Worm (Caenorhabditis elegans): ENCODE data around the gene idpp-7.

The idpp-7 gene

DNA sequence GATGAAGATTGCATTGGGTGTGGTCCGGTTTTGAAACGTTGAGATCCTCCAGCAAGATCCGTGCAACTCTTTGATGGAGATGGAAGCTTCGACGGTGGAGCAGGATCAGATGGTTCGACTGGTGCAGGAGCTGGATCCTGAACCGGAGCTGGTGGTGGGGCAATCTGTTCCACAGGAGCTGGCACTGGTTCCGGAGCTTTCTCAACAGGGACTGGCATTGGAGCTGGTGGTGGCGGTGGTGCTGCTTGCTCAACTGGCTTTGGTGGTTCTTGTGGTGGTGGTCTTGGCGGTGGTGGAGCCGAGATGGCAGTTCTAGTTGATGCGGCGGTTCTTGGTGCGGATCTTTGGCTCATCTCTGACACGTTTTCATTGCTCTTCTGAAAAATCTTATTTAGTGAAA, 23.9 kb downstream of the idpp-7 start:
- no peak for TF ChIP-seq aly-1 (tag; optimal IDR thresholded peaks at IDR 0.05)
- TF ChIP-seq tbx-37 (GFP tag; conservative IDR thresholded peaks at IDR 0.05) = no peak
- TF ChIP-seq scrt-1 (GFP tag; IDR thresholded peaks at IDR 0.05) = no peak
- no peak for TF ChIP-seq flt-1 (GFP tag; IDR thresholded peaks at IDR 0.05)
- no peak for TF ChIP-seq B0310.2 (tag; optimal IDR thresholded peaks at IDR 0.05)
- TF ChIP-seq ets-7 (tag; optimal IDR thresholded peaks at IDR 0.05) = no peak
- no peak for TF ChIP-seq ceh-13 (GFP tag; optimal IDR thresholded peaks at IDR 0.05)
- no peak for TF ChIP-seq tra-4 (tag; optimal IDR thresholded peaks at IDR 0.05)
- TF ChIP-seq ama-1 (optimal IDR thresholded peaks at IDR 0.05) = no peak
- no peak for TF ChIP-seq hnd-1 (tag; optimal IDR thresholded peaks at IDR 0.05)
- no peak for TF ChIP-seq ceh-36 (tag; optimal IDR thresholded peaks at IDR 0.05)
- no peak for TF ChIP-seq pes-1 (GFP tag; IDR thresholded peaks at IDR 0.05)
- TF ChIP-seq sea-1 (GFP tag; conservative IDR thresholded peaks at IDR 0.05) = no peak

DNA sequence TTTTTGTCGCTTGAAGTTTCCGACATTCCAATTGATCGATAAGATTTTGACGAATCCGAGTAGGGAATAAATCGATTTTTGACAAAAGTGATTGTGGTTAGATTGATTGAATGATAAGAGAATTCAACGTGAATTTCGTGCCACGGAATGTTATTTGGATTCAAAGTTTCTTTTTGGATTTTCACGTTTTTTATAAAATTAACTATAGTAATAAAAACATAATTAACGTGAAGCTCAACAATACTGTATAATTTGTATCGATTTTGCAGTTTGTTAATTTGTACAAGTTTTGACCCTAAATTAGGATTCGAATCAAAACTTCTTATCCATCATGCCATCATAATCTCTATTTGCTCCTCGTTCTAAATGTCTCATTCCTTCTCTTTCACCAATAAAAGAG, 24.9 kb downstream of the idpp-7 start, which contains the start of gene C36H8.1:
TSS of gene C36H8.1 (minus strand) at position 101 of the 400 bp plus-strand sequence.
- TF ChIP-seq tra-4 (tag; optimal IDR thresholded peaks at IDR 0.05) = no peak
- no peak for TF ChIP-seq flt-1 (GFP tag; IDR thresholded peaks at IDR 0.05)
- TF ChIP-seq ceh-36 (tag; optimal IDR thresholded peaks at IDR 0.05) = no peak
- TF ChIP-seq pes-1 (GFP tag; IDR thresholded peaks at IDR 0.05) = no peak
- TF ChIP-seq hmbx-1 (tag; optimal IDR thresholded peaks at IDR 0.05) = no peak
- no peak for TF ChIP-seq ceh-13 (GFP tag; optimal IDR thresholded peaks at IDR 0.05)
- no peak for TF ChIP-seq scrt-1 (GFP tag; IDR thresholded peaks at IDR 0.05)
- no peak for TF ChIP-seq aly-1 (tag; optimal IDR thresholded peaks at IDR 0.05)
- TF ChIP-seq sea-1 (GFP tag; conservative IDR thresholded peaks at IDR 0.05) = no peak
- no peak for TF ChIP-seq tbx-37 (GFP tag; conservative IDR thresholded peaks at IDR 0.05)
- TF ChIP-seq ets-7 (tag; optimal IDR thresholded peaks at IDR 0.05) = no peak
- no peak for TF ChIP-seq B0310.2 (tag; optimal IDR thresholded peaks at IDR 0.05)
- no peak for TF ChIP-seq tbx-11 (GFP tag; IDR thresholded peaks at IDR 0.05)
- no peak for TF ChIP-seq hmg-4 (GFP tag; optimal IDR thresholded peaks at IDR 0.05)
- TF ChIP-seq hnd-1 (tag; optimal IDR thresholded peaks at IDR 0.05) = no peak
- no peak for TF ChIP-seq ama-1 (optimal IDR thresholded peaks at IDR 0.05)
- no peak for TF ChIP-seq F13C5.2 (tag; optimal IDR thresholded peaks at IDR 0.05)

DNA sequence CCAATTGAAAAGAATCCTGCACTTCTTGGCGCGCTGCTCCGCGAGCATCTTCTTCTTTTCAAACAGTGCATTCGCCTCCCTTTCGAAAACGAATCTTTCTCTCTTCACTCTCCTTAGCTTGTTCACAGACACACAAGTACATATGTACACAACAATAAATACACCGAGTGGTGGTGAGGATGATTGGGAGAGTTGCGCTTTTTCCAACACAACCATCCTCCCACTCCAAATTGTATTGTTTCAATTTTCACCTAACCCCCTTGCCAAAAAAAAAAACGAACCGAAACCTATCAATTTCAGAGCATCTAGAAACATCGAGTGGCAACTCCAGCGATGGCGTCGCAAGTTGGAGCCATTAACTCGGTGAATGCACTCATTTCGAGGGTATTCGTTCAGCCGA, 26.5 kb downstream of the idpp-7 start, which contains the start of gene inx-6:
TSS of gene inx-6 (plus strand) at position 301 of the 400 bp plus-strand sequence.
- TF ChIP-seq aly-1 (tag; optimal IDR thresholded peaks at IDR 0.05) = no peak
- TF ChIP-seq tbx-11 (GFP tag; IDR thresholded peaks at IDR 0.05) = no peak
- no peak for TF ChIP-seq tbx-37 (GFP tag; conservative IDR thresholded peaks at IDR 0.05)
- no peak for TF ChIP-seq tra-4 (tag; optimal IDR thresholded peaks at IDR 0.05)
- TF ChIP-seq F13C5.2 (tag; optimal IDR thresholded peaks at IDR 0.05) = no peak

DNA sequence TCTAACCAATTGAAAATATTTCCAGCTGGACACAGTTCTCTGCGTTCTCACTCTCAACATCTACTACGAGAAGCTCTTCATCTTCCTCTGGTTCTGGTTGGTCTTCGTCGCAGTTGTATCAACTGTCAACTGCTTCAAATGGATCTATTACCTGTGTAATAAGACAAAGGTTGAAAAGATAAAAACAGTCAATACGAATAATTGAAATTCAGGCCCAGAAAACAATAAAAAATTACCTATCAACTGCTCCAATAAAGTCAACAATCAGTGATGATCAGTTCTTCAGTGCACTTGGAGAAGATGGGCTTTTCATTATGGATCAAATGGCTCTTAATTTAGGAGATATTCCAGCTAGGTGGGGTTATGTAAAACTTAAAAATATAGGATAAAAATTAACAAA, 29.0 kb downstream of the idpp-7 start:
- TF ChIP-seq tra-4 (tag; optimal IDR thresholded peaks at IDR 0.05) (no peak), scrt-1 (GFP tag; IDR thresholded peaks at IDR 0.05) (no peak), aly-1 (tag; optimal IDR thresholded peaks at IDR 0.05) (no peak), F13C5.2 (tag; optimal IDR thresholded peaks at IDR 0.05) (no peak), ceh-13 (GFP tag; optimal IDR thresholded peaks at IDR 0.05) (no peak), tbx-11 (GFP tag; IDR thresholded peaks at IDR 0.05) (no peak), hnd-1 (tag; optimal IDR thresholded peaks at IDR 0.05) (no peak), flt-1 (GFP tag; IDR thresholded peaks at IDR 0.05) (no peak), hmbx-1 (tag; optimal IDR thresholded peaks at IDR 0.05) (no peak), ama-1 (optimal IDR thresholded peaks at IDR 0.05) (no peak), ceh-36 (tag; optimal IDR thresholded peaks at IDR 0.05) (no peak)

DNA sequence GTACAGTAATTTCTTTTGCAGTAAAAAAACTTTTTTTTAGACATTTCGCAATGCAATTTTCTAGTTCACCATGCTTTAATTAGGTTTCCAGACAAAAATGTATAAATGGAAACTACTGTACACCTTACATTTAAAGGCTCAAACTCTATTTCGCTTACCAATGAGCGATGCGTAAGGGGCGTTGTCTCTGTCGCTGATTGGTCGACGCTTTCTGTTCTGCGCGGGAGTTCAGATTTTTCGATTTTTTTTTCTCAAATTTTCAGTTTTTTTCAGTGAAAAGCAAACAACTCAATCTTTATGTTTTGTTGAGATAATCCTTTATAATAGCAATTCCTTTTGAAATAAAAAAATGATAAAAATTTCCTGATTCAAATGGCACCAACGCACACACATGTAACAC, 34.4 kb downstream of the idpp-7 start:
- TF ChIP-seq pes-1 (GFP tag; IDR thresholded peaks at IDR 0.05) (no peak), aly-1 (tag; optimal IDR thresholded peaks at IDR 0.05) (no peak), B0310.2 (tag; optimal IDR thresholded peaks at IDR 0.05) (no peak), hnd-1 (tag; optimal IDR thresholded peaks at IDR 0.05) (no peak), ceh-13 (GFP tag; optimal IDR thresholded peaks at IDR 0.05) (no peak), tbx-37 (GFP tag; conservative IDR thresholded peaks at IDR 0.05) (no peak), ets-7 (tag; optimal IDR thresholded peaks at IDR 0.05) (no peak), hmbx-1 (tag; optimal IDR thresholded peaks at IDR 0.05) (no peak), ama-1 (optimal IDR thresholded peaks at IDR 0.05) (no peak), sea-1 (GFP tag; conservative IDR thresholded peaks at IDR 0.05) (no peak)

DNA sequence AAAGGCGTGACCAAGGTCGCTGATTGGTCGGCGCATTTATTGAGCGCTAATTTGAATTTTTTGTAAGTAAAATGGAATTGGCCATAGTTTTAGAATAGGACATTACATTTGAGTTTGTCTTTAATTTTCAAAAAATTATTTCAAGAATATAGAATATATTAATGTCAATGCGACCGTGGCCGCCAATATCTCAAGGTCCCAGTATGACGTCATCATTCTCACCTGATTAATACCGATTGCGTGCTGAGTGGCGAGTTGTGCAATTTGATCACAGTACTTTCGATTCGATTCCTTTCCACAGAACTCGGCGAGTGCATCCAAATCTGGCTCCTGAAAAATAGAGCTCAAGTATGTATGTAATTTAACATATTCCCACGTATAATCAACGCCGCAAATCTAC, 35.9 kb downstream of the idpp-7 start:
- TF ChIP-seq ceh-13 (GFP tag; optimal IDR thresholded peaks at IDR 0.05) (no peak), hnd-1 (tag; optimal IDR thresholded peaks at IDR 0.05) (no peak), flt-1 (GFP tag; IDR thresholded peaks at IDR 0.05) (no peak), ceh-36 (tag; optimal IDR thresholded peaks at IDR 0.05) (no peak), tbx-11 (GFP tag; IDR thresholded peaks at IDR 0.05) (no peak), tbx-37 (GFP tag; conservative IDR thresholded peaks at IDR 0.05) (no peak), scrt-1 (GFP tag; IDR thresholded peaks at IDR 0.05) (no peak), ama-1 (optimal IDR thresholded peaks at IDR 0.05) (no peak), ets-7 (tag; optimal IDR thresholded peaks at IDR 0.05) (no peak), aly-1 (tag; optimal IDR thresholded peaks at IDR 0.05) (no peak), hmg-4 (GFP tag; optimal IDR thresholded peaks at IDR 0.05) (no peak), hmbx-1 (tag; optimal IDR thresholded peaks at IDR 0.05) (no peak), pes-1 (GFP tag; IDR thresholded peaks at IDR 0.05) (no peak), B0310.2 (tag; optimal IDR thresholded peaks at IDR 0.05) (no peak), F13C5.2 (tag; optimal IDR thresholded peaks at IDR 0.05) (no peak), tra-4 (tag; optimal IDR thresholded peaks at IDR 0.05) (no peak), sea-1 (GFP tag; conservative IDR thresholded peaks at IDR 0.05) (no peak)

DNA sequence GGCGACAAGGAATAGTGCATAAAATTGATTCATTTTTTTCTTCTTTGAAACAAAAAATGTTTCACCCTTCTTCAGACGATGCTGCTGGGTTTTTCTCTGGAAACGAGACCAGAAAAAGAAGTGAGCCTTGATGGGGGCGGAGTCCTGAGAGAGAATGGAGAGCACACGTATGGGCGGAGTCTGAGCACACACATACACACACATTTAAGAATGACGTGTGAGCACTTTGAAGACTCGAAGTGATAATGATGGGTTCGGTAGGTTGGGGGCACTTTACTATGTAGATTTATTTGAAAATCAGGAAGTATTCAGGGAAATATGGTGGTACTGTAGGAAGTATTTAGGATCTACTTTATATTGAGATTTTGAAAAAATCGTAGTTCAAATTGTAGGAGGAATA, 37.7 kb downstream of the idpp-7 start, which contains the start of gene flp-9:
TSS of gene flp-9 (minus strand) at position 101 of the 400 bp plus-strand sequence.
- TF ChIP-seq tbx-11 (GFP tag; IDR thresholded peaks at IDR 0.05) = no peak
- TF ChIP-seq ceh-13 (GFP tag; optimal IDR thresholded peaks at IDR 0.05) = no peak
- TF ChIP-seq ceh-36 (tag; optimal IDR thresholded peaks at IDR 0.05) = no peak

DNA sequence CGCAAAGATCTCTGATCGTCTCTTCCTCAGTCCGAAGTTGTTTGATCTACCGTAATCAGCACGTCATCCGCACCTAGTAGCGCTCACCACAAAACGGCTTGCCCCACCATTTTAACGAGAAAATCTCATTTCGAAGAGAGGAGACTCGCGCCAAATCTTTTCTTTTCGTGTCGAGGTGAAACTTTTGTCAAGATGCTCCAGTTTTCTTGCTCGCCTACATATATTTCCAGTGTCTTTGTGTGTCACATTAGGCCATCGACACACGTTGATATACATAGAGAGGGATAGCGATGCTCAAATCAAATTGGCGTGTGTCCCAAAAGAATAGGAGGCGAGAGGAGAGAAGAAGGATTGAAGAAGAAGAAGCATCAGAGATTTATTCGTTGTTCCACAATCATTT, 43.0 kb downstream of the idpp-7 start:
- TF ChIP-seq ama-1 (optimal IDR thresholded peaks at IDR 0.05) (no peak), sea-1 (GFP tag; conservative IDR thresholded peaks at IDR 0.05) (no peak), pes-1 (GFP tag; IDR thresholded peaks at IDR 0.05) (no peak), F13C5.2 (tag; optimal IDR thresholded peaks at IDR 0.05) (no peak), tra-4 (tag; optimal IDR thresholded peaks at IDR 0.05) (no peak), hmg-4 (GFP tag; optimal IDR thresholded peaks at IDR 0.05) (no peak), tbx-11 (GFP tag; IDR thresholded peaks at IDR 0.05) (no peak), ceh-36 (tag; optimal IDR thresholded peaks at IDR 0.05) (no peak), hmbx-1 (tag; optimal IDR thresholded peaks at IDR 0.05) (no peak), ceh-13 (GFP tag; optimal IDR thresholded peaks at IDR 0.05) (no peak), aly-1 (tag; optimal IDR thresholded peaks at IDR 0.05) (no peak), B0310.2 (tag; optimal IDR thresholded peaks at IDR 0.05) (no peak), tbx-37 (GFP tag; conservative IDR thresholded peaks at IDR 0.05) (no peak)
